Worm (Caenorhabditis elegans) whole organism, mixed stage, embryonic: Measurements from ENCODE around the gene F16B4.2.

Source experiments
- M03D4.4 ChIP-seq: sonication (generic microtip); optimal IDR thresholded peaks from 2 replicates; lab custom pipeline; 2017; ENCODE audit warnings: mild to moderate bottlenecking, missing genetic modification characterization, missing compliant biosample characterization
- bed-3 ChIP-seq: fragments of 200-800 bp; sonication (Bioruptor generic); optimal IDR thresholded peaks from 3 replicates; lab custom pipeline; 2018; ENCODE audit warnings: mild to moderate bottlenecking, missing genetic modification characterization, moderate library complexity, missing compliant biosample characterization
- ceh-39 ChIP-seq: fragments of 150-350 bp; optimal IDR thresholded peaks from 2 replicates; lab custom pipeline; 2014; ENCODE audit warnings: missing biosample characterization, missing genetic modification characterization
- ces-1 ChIP-seq: fragments of 150-350 bp; optimal IDR thresholded peaks from 2 replicates; lab custom pipeline; 2014; ENCODE audit warnings: missing biosample characterization, missing genetic modification reagents, missing genetic modification characterization
- cnd-1 ChIP-seq: fragments of 200-800 bp; sonication (Bioruptor generic); optimal IDR thresholded peaks from 2 replicates; lab custom pipeline; 2018; ENCODE audit warnings: mild to moderate bottlenecking, missing genetic modification characterization, missing compliant biosample characterization
- drap-1 ChIP-seq: fragments of 200-800 bp; sonication (Bioruptor generic); optimal IDR thresholded peaks from 3 replicates; lab custom pipeline; 2018; ENCODE audit warnings: mild to moderate bottlenecking, missing genetic modification characterization, missing compliant biosample characterization
- elt-1 ChIP-seq: sonication (generic microtip); optimal IDR thresholded peaks from 2 replicates; lab custom pipeline; 2017; ENCODE audit warnings: missing genetic modification characterization, mild to moderate bottlenecking, missing compliant biosample characterization, antibody characterized with exemption, moderate library complexity, borderline replicate concordance; ENCODE audit not compliant: insufficient read depth
- elt-3 ChIP-seq: fragments of 150-350 bp; optimal IDR thresholded peaks from 2 replicates; lab custom pipeline; 2014; ENCODE audit warnings: missing biosample characterization, missing genetic modification characterization
- ham-2 ChIP-seq: fragments of 200-800 bp; sonication (Bioruptor generic); optimal IDR thresholded peaks from 2 replicates; lab custom pipeline; 2018; ENCODE audit warnings: mild to moderate bottlenecking, missing genetic modification characterization, missing compliant biosample characterization
- lsy-2 ChIP-seq: fragments of 150-350 bp; optimal IDR thresholded peaks from 2 replicates; lab custom pipeline; 2014; ENCODE audit warnings: missing biosample characterization, missing genetic modification characterization
- mab-5 ChIP-seq: fragments of 150-350 bp; optimal IDR thresholded peaks from 2 replicates; lab custom pipeline; 2014; ENCODE audit warnings: missing biosample characterization, missing genetic modification characterization
- mep-1 ChIP-seq: fragments of 150-350 bp; optimal IDR thresholded peaks from 2 replicates; lab custom pipeline; 2017; ENCODE audit warnings: missing biosample characterization, missing genetic modification reagents, missing genetic modification characterization, inconsistent platforms
- mls-2 ChIP-seq: sonication (generic microtip); optimal IDR thresholded peaks from 2 replicates; lab custom pipeline; 2016; ENCODE audit warnings: mild to moderate bottlenecking, missing genetic modification characterization, moderate library complexity, missing compliant biosample characterization
- nhr-12 ChIP-seq: fragments of 150-350 bp; optimal IDR thresholded peaks from 2 replicates; lab custom pipeline; 2014; ENCODE audit warnings: missing biosample characterization, missing genetic modification characterization
- nhr-2 ChIP-seq: fragments of 150-350 bp; optimal IDR thresholded peaks from 2 replicates; lab custom pipeline; 2014; ENCODE audit warnings: missing biosample characterization, missing genetic modification characterization
- nhr-237 ChIP-seq: fragments of 150-350 bp; optimal IDR thresholded peaks from 2 replicates; lab custom pipeline; 2014; ENCODE audit warnings: missing biosample characterization, missing genetic modification characterization
- nhr-28 ChIP-seq: fragments of 150-350 bp; optimal IDR thresholded peaks from 2 replicates; lab custom pipeline; 2014; ENCODE audit warnings: missing biosample characterization, missing genetic modification characterization
- nhr-76 ChIP-seq: sonication (generic microtip); optimal IDR thresholded peaks from 2 replicates; lab custom pipeline; 2017; ENCODE audit warnings: missing biosample characterization, missing genetic modification characterization
- pha-4 ChIP-seq: fragments of 150-350 bp; optimal IDR thresholded peaks from 2 replicates; lab custom pipeline; 2018; ENCODE audit warnings: missing biosample characterization, missing genetic modification reagents, missing genetic modification characterization
- sem-2 ChIP-seq: fragments of 200-800 bp; sonication (Bioruptor generic); optimal IDR thresholded peaks from 2 replicates; lab custom pipeline; 2018; ENCODE audit warnings: mild to moderate bottlenecking, missing genetic modification characterization, missing compliant biosample characterization
- unc-120 ChIP-seq: sonication (generic microtip); optimal IDR thresholded peaks from 2 replicates; lab custom pipeline; 2017; ENCODE audit warnings: missing genetic modification characterization, missing compliant biosample characterization; ENCODE audit not compliant: poor library complexity, severe bottlenecking
- unc-39 ChIP-seq: fragments of 150-350 bp; optimal IDR thresholded peaks from 2 replicates; lab custom pipeline; 2014; ENCODE audit warnings: missing biosample characterization, missing genetic modification characterization
- unc-62 ChIP-seq: fragments of 150-350 bp; optimal IDR thresholded peaks from 2 replicates; lab custom pipeline; 2014; ENCODE audit warnings: missing biosample characterization, missing genetic modification reagents, missing genetic modification characterization
- ztf-11 ChIP-seq: fragments of 150-350 bp; optimal IDR thresholded peaks from 2 replicates; lab custom pipeline; 2014; ENCODE audit warnings: missing biosample characterization, missing genetic modification characterization

The F16B4.2 gene

ce11 chrV:1627269-1627668 lies 26.4 kb downstream of the F16B4.2 start:
- peak; percentile 94 for TF ChIP-seq nhr-28
- peak; percentile 15 for TF ChIP-seq elt-1 (tag; lab: Kevin White, UChicago)
- peak; percentile 61 for TF ChIP-seq pha-4 (tag; lab: Kevin White, UChicago)
- TF ChIP-seq nhr-76 = no peak
- no peak for TF ChIP-seq nhr-2 (tag; lab: Kevin White, UChicago)
- peak; percentile 12 for TF ChIP-seq unc-62
- no peak for TF ChIP-seq lsy-2 (tag; lab: Kevin White, UChicago)
- no peak for TF ChIP-seq ces-1 (GFP tag; lab: Kevin White, UChicago)
- peak; percentile 72 for TF ChIP-seq ham-2 (GFP tag; lab: Kevin White, UChicago)
- peak; percentile 69 for TF ChIP-seq mep-1
- TF ChIP-seq, all 35 proteins: peak for 6

- no peak for TF ChIP-seq nhr-2 (tag; lab: Kevin White, UChicago)
- no peak for TF ChIP-seq nhr-237
- no peak for TF ChIP-seq M03D4.4 (tag; lab: Kevin White, UChicago)
- no peak for TF ChIP-seq ceh-39
- TF ChIP-seq mab-5 (tag; lab: Kevin White, UChicago) = no peak
- no peak for TF ChIP-seq elt-1 (tag; lab: Kevin White, UChicago)
- TF ChIP-seq nhr-28 = peak; percentile 52
- TF ChIP-seq mls-2 (tag; lab: Kevin White, UChicago) = no peak
These were observed 28.5 kb downstream of the F16B4.2 start, which contains the start of gene nhr-238 for ce11 chrV:1629329-1629728. nhr-238 (minus strand) TSS chrV:1629432.

ce11 chrV:1631148-1631547 lies 30.3 kb downstream of the F16B4.2 start, which contains the start of gene Y46H3D.8:
Y46H3D.8 (minus strand) TSS chrV:1631248.
- no peak for TF ChIP-seq sem-2
- TF ChIP-seq ztf-11 (tag; lab: Kevin White, UChicago) = no peak
- TF ChIP-seq nhr-237 = no peak
- TF ChIP-seq ces-1 (GFP tag; lab: Kevin White, UChicago) = no peak

- no peak for TF ChIP-seq nhr-237
- no peak for TF ChIP-seq bed-3 (GFP tag; lab: Kevin White, UChicago)
These were observed 30.9 kb downstream of the F16B4.2 start, which contains the start of gene irld-17 for ce11 chrV:1631717-1632116. irld-17 (plus strand) TSS chrV:1632017.

ce11 chrV:1635859-1636258 lies 35.0 kb downstream of the F16B4.2 start, which contains the start of gene str-222:
str-222 (plus strand) TSS chrV:1636159.
- TF ChIP-seq unc-120 (no peak), ham-2 (GFP tag; lab: Kevin White, UChicago) (no peak), nhr-237 (no peak), mls-2 (tag; lab: Kevin White, UChicago) (no peak)

ce11 chrV:1640008-1640407 lies 39.2 kb downstream of the F16B4.2 start, which contains the start of gene str-221:
str-221 (plus strand) TSS chrV:1640308.
- TF ChIP-seq unc-120 (no peak), pha-4 (tag; lab: Kevin White, UChicago) (no peak), ceh-39 (no peak), drap-1 (GFP tag; lab: Kevin White, UChicago) (no peak), elt-3 (tag; lab: Kevin White, UChicago) (no peak)

- TF ChIP-seq drap-1 (GFP tag; lab: Kevin White, UChicago) (no peak), cnd-1 (tag; lab: Kevin White, UChicago) (no peak), pha-4 (tag; lab: Kevin White, UChicago) (no peak), nhr-12 (no peak), unc-39 (tag; lab: Kevin White, UChicago) (no peak)
These were observed 41.4 kb downstream of the F16B4.2 start, which contains the start of gene Y46H3D.1 for ce11 chrV:1642199-1642598. Y46H3D.1 (plus strand) TSS chrV:1642499.

ce11 chrV:1642768-1643167 lies 41.9 kb downstream of the F16B4.2 start:
- TF ChIP-seq ceh-39 = no peak
- TF ChIP-seq lsy-2 (tag; lab: Kevin White, UChicago) = no peak
- TF ChIP-seq, all 35 proteins: peak for 0
